Fruit fly (Drosophila melanogaster): ENCODE data around the gene CG12713.
A peak's percentile ranks its signal among the peaks of the same experiment; 100 is the strongest.

Gene CG12713

dm6 chr3L:15816714-15817113 is 15.6 kb upstream of the CG12713 start, which contains the start of gene CkIIalpha-i1 (continued):
- TF ChIP-seq E2f2 (GFP tag; IDR thresholded peaks at IDR 0.05) = peak; percentile 54
- no peak for TF ChIP-seq Ravus (GFP tag; IDR thresholded peaks at IDR 0.05)
- TF ChIP-seq tll (GFP tag; optimal IDR thresholded peaks at IDR 0.05) = peak in 1 of 2 experiments; percentile 3
- TF ChIP-seq Bgb (GFP tag; IDR thresholded peaks at IDR 0.05; ENCODE audit: partially characterized antibody) = peak; percentile 96
- peak; percentile 49 for TF ChIP-seq Dp (GFP tag; optimal IDR thresholded peaks at IDR 0.05)
- TF ChIP-seq CG34422 (GFP tag; IDR thresholded peaks at IDR 0.05) = no peak
- peak; percentile 89 for TF ChIP-seq stwl (tag; optimal IDR thresholded peaks at IDR 0.05)
- peak; percentile 21 for TF ChIP-seq Med (GFP tag)
- TF ChIP-seq CG42726 (GFP tag; IDR thresholded peaks at IDR 0.05; ENCODE audit: partially characterized antibody) = peak; percentile 75; the same call in 1 of the 2 replicates
- peak; percentile 11 for TF ChIP-seq CoRest (tag; optimal IDR thresholded peaks at IDR 0.05)
- peak in 1 of 2 experiments; percentile 57 for TF ChIP-seq eve (GFP tag; optimal IDR thresholded peaks at IDR 0.05)
- peak; percentile 63 for TF ChIP-seq Sry-δ (GFP tag; optimal IDR thresholded peaks at IDR 0.05)
- TF ChIP-seq knrl (GFP tag; IDR thresholded peaks at IDR 0.05; ENCODE audit: partially characterized antibody) = peak; percentile 84
- no peak for TF ChIP-seq CG8089 (GFP tag; optimal IDR thresholded peaks at IDR 0.05)
- 0 out of 3 replicates have a peak, but pooled peaks have one; percentile 6 for TF ChIP-seq CG11695 (GFP tag; IDR thresholded peaks at IDR 0.05)
- TF ChIP-seq nerfin-2 (GFP tag; IDR thresholded peaks at IDR 0.05; ENCODE audit: partially characterized antibody) = peak; percentile 100
- peak; percentile 90 for TF ChIP-seq amos (GFP tag; IDR thresholded peaks at IDR 0.05; ENCODE audit: partially characterized antibody)
- peak; percentile 46 for TF ChIP-seq pzg (GFP tag; optimal IDR thresholded peaks at IDR 0.05)
- TF ChIP-seq Ets97D (GFP tag; optimal IDR thresholded peaks at IDR 0.05) = peak; percentile 3
- peak; percentile 92 for TF ChIP-seq unc-4 (GFP tag; IDR thresholded peaks at IDR 0.05; ENCODE audit: partially characterized antibody)
- peak; percentile 6 for TF ChIP-seq MESR4 (GFP tag; optimal IDR thresholded peaks at IDR 0.05)
- no peak for TF ChIP-seq CG32772 (GFP tag; IDR thresholded peaks at IDR 0.05)
- TF ChIP-seq CG13287 (GFP tag; IDR thresholded peaks at IDR 0.05; ENCODE audit: partially characterized antibody) = peak; percentile 98
- TF ChIP-seq inv (GFP tag; IDR thresholded peaks at IDR 0.05; ENCODE audit: partially characterized antibody) = peak; percentile 77
- peak; percentile 27 for TF ChIP-seq CG12659 (GFP tag; optimal IDR thresholded peaks at IDR 0.05)
- TF ChIP-seq CG10267 (tag; optimal IDR thresholded peaks at IDR 0.05) = peak; percentile 5
- no peak for TF ChIP-seq CG8359 (GFP tag; optimal IDR thresholded peaks at IDR 0.05; ENCODE audit: borderline replicate concordance)
- no peak for TF ChIP-seq kay (GFP tag; optimal IDR thresholded peaks at IDR 0.05)
- TF ChIP-seq mld (GFP tag; IDR thresholded peaks at IDR 0.05; ENCODE audit: partially characterized antibody) = peak; percentile 99
- no peak for TF ChIP-seq CG3847 (GFP tag; IDR thresholded peaks at IDR 0.05)
- TF ChIP-seq lmd (GFP tag; IDR thresholded peaks at IDR 0.05) = no peak
- TF ChIP-seq Scr (GFP tag; IDR thresholded peaks at IDR 0.05; ENCODE audit: partially characterized antibody) = peak; percentile 94
- peak; percentile 92 for TF ChIP-seq Dref (GFP tag; IDR thresholded peaks at IDR 0.05)
- peak; percentile 97 for TF ChIP-seq CG2116 (GFP tag; optimal IDR thresholded peaks at IDR 0.05)
- peak; percentile 97 for TF ChIP-seq hb (GFP tag; IDR thresholded peaks at IDR 0.05; ENCODE audit: partially characterized antibody)

dm6 chr3L:15823780-15824423 is 8.4 kb upstream of the CG12713 start:
- TF ChIP-seq slp2 (GFP tag; optimal IDR thresholded peaks at IDR 0.05) = no peak
- TF ChIP-seq ranshi (GFP tag; IDR thresholded peaks at IDR 0.05) = no peak
- no peak for TF ChIP-seq usp (GFP tag; optimal IDR thresholded peaks at IDR 0.05)
- 0 out of 3 replicates have a peak, but pooled peaks have one; percentile 5 for TF ChIP-seq row (GFP tag; IDR thresholded peaks at IDR 0.05)
- TF ChIP-seq fd96Cb (tag; optimal IDR thresholded peaks at IDR 0.05) = no peak
- TF ChIP-seq pb (GFP tag; optimal IDR thresholded peaks at IDR 0.05) = no peak
- TF ChIP-seq CG9437 (GFP tag; optimal IDR thresholded peaks at IDR 0.05) = no peak
- TF ChIP-seq CG3065 (GFP tag; optimal IDR thresholded peaks at IDR 0.05) = no peak
- TF ChIP-seq CG3407 (GFP tag; optimal IDR thresholded peaks at IDR 0.05) = no peak
- peak; percentile 17 for TF ChIP-seq CG13424 (tag; optimal IDR thresholded peaks at IDR 0.05)
- TF ChIP-seq CG1529 (GFP tag; optimal IDR thresholded peaks at IDR 0.05) = no peak
- no peak for TF ChIP-seq Ets65A (GFP tag)
- peak; percentile 23; the same call in 1 of the 3 replicates for TF ChIP-seq Aef1 (GFP tag; IDR thresholded peaks at IDR 0.05)
- TF ChIP-seq grau (tag; optimal IDR thresholded peaks at IDR 0.05) = no peak
- no peak for TF ChIP-seq gt (GFP tag; IDR thresholded peaks at IDR 0.05)

All from whole organism, embryonic.